Fruit fly (Drosophila melanogaster) whole organism, wandering third instar larva: ENCODE data around the gene Fum3.

Source experiments
- CG32264 ChIP-seq: fragments of 200-800 bp; sonication (Bioruptor generic); optimal IDR thresholded peaks from 2 replicates; lab custom pipeline; 2016; ENCODE audit warnings: missing biosample characterization, missing genetic modification characterization
- CG9705 ChIP-seq: fragments of 200-800 bp; sonication (Bioruptor generic); optimal IDR thresholded peaks from 2 replicates; lab custom pipeline; 2018; ENCODE audit warnings: missing biosample characterization, mild to moderate bottlenecking, missing genetic modification characterization
- CrebA ChIP-seq: fragments of 200-800 bp; sonication (Bioruptor generic); optimal IDR thresholded peaks from 2 replicates; lab custom pipeline; 2016; ENCODE audit warnings: missing biosample characterization, mild to moderate bottlenecking, missing genetic modification characterization, borderline replicate concordance
- Dif ChIP-seq: fragments of 200-275, 200-300 bp; sonication (Bioruptor generic); optimal IDR thresholded peaks from 2 replicates; lab custom pipeline; 2018; ENCODE audit warnings: missing biosample characterization, missing genetic modification characterization; ENCODE audit not compliant: partially characterized antibody
- GATAd ChIP-seq: sonication (Bioruptor generic); optimal IDR thresholded peaks from 2 replicates; lab custom pipeline; 2016; ENCODE audit warnings: missing biosample characterization, missing genetic modification characterization
- HLH106 ChIP-seq: fragments of 200-800 bp; optimal IDR thresholded peaks from 3 replicates; lab custom pipeline; 2019; ENCODE audit warnings: missing biosample characterization, mild to moderate bottlenecking, missing genetic modification characterization, moderate library complexity
- Hnf4 ChIP-seq: fragments of 200-800 bp; sonication (Bioruptor generic); optimal IDR thresholded peaks from 2 replicates; lab custom pipeline; 2016; ENCODE audit warnings: missing biosample characterization, mild to moderate bottlenecking, missing genetic modification characterization
- Hr78 ChIP-seq: fragments of >200 bp; optimal IDR thresholded peaks from 2 replicates; lab custom pipeline; 2017; ENCODE audit warnings: missing biosample characterization, missing genetic modification characterization
- Hr83 ChIP-seq: fragments of 200-300 bp; sonication (Bioruptor generic); optimal IDR thresholded peaks from 2 replicates; lab custom pipeline; 2016; ENCODE audit warnings: missing biosample characterization, mild to moderate bottlenecking, missing genetic modification characterization, moderate library complexity; ENCODE audit not compliant: poor library complexity, severe bottlenecking
- Jra ChIP-seq: sonication (Bioruptor generic); optimal IDR thresholded peaks from 2 replicates; lab custom pipeline; 2016; ENCODE audit warnings: missing biosample characterization, missing genetic modification characterization
- Mio ChIP-seq: sonication (Bioruptor generic); optimal IDR thresholded peaks from 2 replicates; lab custom pipeline; 2016; ENCODE audit warnings: missing biosample characterization, missing genetic modification characterization
- Myc ChIP-seq: fragments of >200 bp; optimal IDR thresholded peaks from 2 replicates; lab custom pipeline; 2017
- N ChIP-seq: fragments of >200 bp; optimal IDR thresholded peaks from 2 replicates; lab custom pipeline; 2018; ENCODE audit warnings: missing biosample characterization, missing external identifiers, missing genetic modification characterization
- OdsH ChIP-seq: fragments of 200-800 bp; sonication (Bioruptor generic); optimal IDR thresholded peaks from 2 replicates; lab custom pipeline; 2016; ENCODE audit warnings: missing biosample characterization, mild to moderate bottlenecking, missing genetic modification characterization
- Rel ChIP-seq, 2 experiments: fragments of 200-800 bp; sonication (Bioruptor generic) in 1 of 2; optimal IDR thresholded peaks; 2 replicates in 1 of 2; 3 replicates in 1 of 2; lab custom pipeline; 2016 to 2019; ENCODE audit warnings: mild to moderate bottlenecking in 2 of 2, missing biosample characterization in 2 of 2, missing genetic modification characterization in 2 of 2, moderate library complexity in 1 of 2
- Vsx2 ChIP-seq: fragments of 200-300, 225-300 bp; sonication (Bioruptor generic); optimal IDR thresholded peaks from 2 replicates; lab custom pipeline; 2018; ENCODE audit warnings: missing biosample characterization, missing genetic modification characterization; ENCODE audit not compliant: partially characterized antibody
- br ChIP-seq: fragments of 200-800 bp; sonication (Bioruptor generic); optimal IDR thresholded peaks from 2 replicates; lab custom pipeline; 2016; ENCODE audit warnings: missing biosample characterization, missing genetic modification characterization
- brk ChIP-seq: fragments of 200-800 bp; sonication (Bioruptor generic); optimal IDR thresholded peaks from 2 replicates; lab custom pipeline; 2016; ENCODE audit warnings: missing biosample characterization, mild to moderate bottlenecking, missing genetic modification characterization
- dl ChIP-seq, 2 experiments: fragments of 175-275, 200-275 bp in 1 of 2; fragments of 200-275 bp in 1 of 2; sonication (Bioruptor generic); optimal IDR thresholded peaks; lab custom pipeline; 2018; ENCODE audit warnings: mild to moderate bottlenecking in 2 of 2, missing biosample characterization in 2 of 2, missing genetic modification characterization in 2 of 2, moderate library complexity in 2 of 2; ENCODE audit not compliant: partially characterized antibody in 2 of 2, insufficient read depth in 1 of 2
- dmrt93B ChIP-seq: fragments of 200-800 bp; sonication (Bioruptor generic); optimal IDR thresholded peaks from 2 replicates; lab custom pipeline; 2018; ENCODE audit warnings: missing biosample characterization, mild to moderate bottlenecking, missing genetic modification characterization
- dsf ChIP-seq: sonication (Bioruptor generic); optimal IDR thresholded peaks from 2 replicates; lab custom pipeline; 2016; ENCODE audit warnings: missing biosample characterization, missing genetic modification characterization, borderline replicate concordance
- ey ChIP-seq: fragments of 200-800 bp; sonication (Bioruptor generic); optimal IDR thresholded peaks from 2 replicates; lab custom pipeline; 2016; ENCODE audit warnings: missing biosample characterization, missing genetic modification characterization
- foxo ChIP-seq, 2 experiments: fragments of 200-800 bp; sonication (Bioruptor generic); optimal IDR thresholded peaks; 2 replicates in 1 of 2; 3 replicates in 1 of 2; lab custom pipeline; 2016 to 2017; ENCODE audit warnings: missing biosample characterization in 2 of 2, missing genetic modification characterization in 2 of 2
- fru ChIP-seq: fragments of 200-800 bp; sonication (Bioruptor generic); optimal IDR thresholded peaks from 3 replicates; lab custom pipeline; 2016; ENCODE audit warnings: missing biosample characterization, mild to moderate bottlenecking, missing genetic modification characterization
- h ChIP-seq: fragments of 200-800 bp; sonication (Bioruptor generic); optimal IDR thresholded peaks from 3 replicates; lab custom pipeline; 2016; ENCODE audit warnings: missing biosample characterization, mild to moderate bottlenecking, missing genetic modification characterization
- jim ChIP-seq: fragments of 175-275, 200-325 bp; sonication (Bioruptor generic); optimal IDR thresholded peaks from 2 replicates; lab custom pipeline; 2016; ENCODE audit warnings: missing biosample characterization, mild to moderate bottlenecking, missing genetic modification characterization
- pan ChIP-seq: fragments of >200 bp; optimal IDR thresholded peaks from 2 replicates; lab custom pipeline; 2017
- psq ChIP-seq: fragments of 200-800 bp; sonication (Bioruptor generic); optimal IDR thresholded peaks from 3 replicates; lab custom pipeline; 2017; ENCODE audit warnings: missing biosample characterization, mild to moderate bottlenecking, missing genetic modification characterization, moderate library complexity
- sage ChIP-seq: fragments of 200-800 bp; sonication (Bioruptor generic); optimal IDR thresholded peaks from 2 replicates; lab custom pipeline; 2016; ENCODE audit warnings: missing biosample characterization, mild to moderate bottlenecking, missing genetic modification characterization
- sv ChIP-seq: fragments of 200-800 bp; sonication (Bioruptor generic); optimal IDR thresholded peaks from 3 replicates; lab custom pipeline; 2016; ENCODE audit warnings: missing biosample characterization, missing genetic modification characterization
- tai ChIP-seq: sonication (Bioruptor generic); optimal IDR thresholded peaks from 2 replicates; lab custom pipeline; 2016; ENCODE audit warnings: missing biosample characterization, missing genetic modification characterization
- usp ChIP-seq: fragments of >200 bp; optimal IDR thresholded peaks from 2 replicates; lab custom pipeline; 2017; ENCODE audit warnings: missing biosample characterization, missing genetic modification characterization
- woc ChIP-seq: sonication (Bioruptor generic); optimal IDR thresholded peaks from 2 replicates; lab custom pipeline; 2016; ENCODE audit warnings: missing biosample characterization, mild to moderate bottlenecking, missing genetic modification characterization

The Fum3 gene

dm6 chr3L:11439570-11439969, 26.1 kb downstream of the Fum3 start:
- no peak for TF ChIP-seq Vsx2 (GFP tag; lab: Kevin White, UChicago)
- no peak for TF ChIP-seq CG9705
- TF ChIP-seq sage (GFP tag; lab: Kevin White, UChicago), result no peak
- no peak for TF ChIP-seq Rel (GFP tag; optimal IDR thresholded peaks at IDR 0.05; lab: Kevin White, UChicago)
- TF ChIP-seq Rel (tag; optimal IDR thresholded peaks at IDR 0.05; lab: Kevin White, UChicago), result no peak
- no peak for TF ChIP-seq Myc
- TF ChIP-seq h, result no peak
- no peak for TF ChIP-seq tai (GFP tag; lab: Kevin White, UChicago)
- peak in 1 of 2 experiments; percentile 3 for TF ChIP-seq foxo (GFP tag; optimal IDR thresholded peaks at IDR 0.05; lab: Kevin White, UChicago)
- TF ChIP-seq brk, result no peak
- TF ChIP-seq GATAd (GFP tag; lab: Kevin White, UChicago), result no peak
- TF ChIP-seq Hr83 (GFP tag; lab: Kevin White, UChicago), result no peak
- peak; percentile 27 for TF ChIP-seq fru (GFP tag; lab: Kevin White, UChicago)
- no peak for TF ChIP-seq N (GFP tag; lab: Kevin White, UChicago)
- no peak for TF ChIP-seq CG32264 (GFP tag; lab: Kevin White, UChicago)
- TF ChIP-seq ey (GFP tag; lab: Kevin White, UChicago), result peak; percentile 9
- TF ChIP-seq br, result no peak
- peak; percentile 11 for TF ChIP-seq OdsH
- no peak for TF ChIP-seq dsf (GFP tag; lab: Kevin White, UChicago)
- TF ChIP-seq dmrt93B, result no peak
- no peak for TF ChIP-seq dl (GFP tag; optimal IDR thresholded peaks at IDR 0.05; lab: Kevin White, UChicago; ENCODE audit: insufficient read depth in 1 of 2, partially characterized antibody in 2 of 2)
- peak; percentile 3 for TF ChIP-seq HLH106 (tag; lab: Kevin White, UChicago)
- TF ChIP-seq usp (GFP tag; lab: Kevin White, UChicago), result no peak
- TF ChIP-seq CrebA, result no peak
- no peak for TF ChIP-seq Mio (GFP tag; lab: Kevin White, UChicago)
- TF ChIP-seq jim (GFP tag; lab: Kevin White, UChicago), result no peak
- no peak for TF ChIP-seq Jra
- TF ChIP-seq Hr78 (GFP tag; lab: Kevin White, UChicago), result no peak

DNA sequence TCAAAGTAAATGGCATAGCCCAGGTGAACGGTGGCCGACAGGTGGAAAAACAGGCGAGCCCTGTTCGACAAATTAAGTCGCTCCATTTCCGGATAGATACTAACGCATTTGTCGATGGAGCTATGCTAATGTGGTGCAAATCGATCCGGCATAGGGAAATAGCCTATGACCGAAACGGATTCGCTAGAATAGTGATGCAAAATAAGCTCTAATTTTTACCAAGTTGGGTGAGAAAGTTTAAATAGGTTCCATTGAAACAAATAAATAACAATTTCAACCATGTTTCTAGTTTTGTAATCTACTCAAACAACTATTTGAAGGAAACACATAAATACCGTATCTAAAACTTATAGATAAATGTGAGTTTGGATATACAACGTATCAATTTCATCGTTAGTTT, 30.3 kb downstream of the Fum3 start, which contains the start of gene CG6149:
CG6149 (minus strand) TSS at position 101 of the 400 bp plus-strand sequence.
- TF ChIP-seq dmrt93B, result no peak
- TF ChIP-seq Vsx2 (GFP tag; lab: Kevin White, UChicago), result no peak

- TF ChIP-seq brk, result no peak
These were observed 31.6 kb downstream of the Fum3 start for dm6 chr3L:11434112-11434511.

DNA sequence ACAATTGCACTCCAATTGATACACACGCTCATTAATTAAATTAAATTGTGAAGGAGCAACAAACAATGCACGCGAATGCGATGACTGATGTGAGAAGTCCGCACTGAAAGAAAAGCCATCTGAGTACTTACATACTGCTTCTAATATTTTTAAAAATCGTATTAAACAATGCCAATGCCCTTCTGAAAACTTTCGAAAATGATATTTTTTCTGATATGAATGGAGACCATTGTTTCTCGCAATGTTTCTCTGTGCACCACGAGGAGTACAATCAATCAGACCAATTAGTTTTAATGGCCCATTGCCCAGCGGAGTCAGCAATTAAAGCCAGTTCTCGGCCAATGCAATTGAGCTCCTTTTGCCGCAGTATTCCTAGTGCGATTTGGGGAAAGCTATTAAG, 32.5 kb downstream of the Fum3 start:
- TF ChIP-seq woc (GFP tag; lab: Kevin White, UChicago) (no peak), usp (GFP tag; lab: Kevin White, UChicago) (no peak), sv (GFP tag; lab: Kevin White, UChicago) (no peak), br (peak; percentile 11), foxo (GFP tag; optimal IDR thresholded peaks at IDR 0.05; lab: Kevin White, UChicago) (peak in 1 of 2 experiments; percentile 41), fru (GFP tag; lab: Kevin White, UChicago) (peak; percentile 34), HLH106 (tag; lab: Kevin White, UChicago) (peak; percentile 36)
- TF ChIP-seq, all 38 proteins: peak for 4

- TF ChIP-seq h (no peak), jim (GFP tag; lab: Kevin White, UChicago) (no peak), HLH106 (tag; lab: Kevin White, UChicago) (no peak), dmrt93B (no peak), Myc (no peak), br (no peak), GATAd (GFP tag; lab: Kevin White, UChicago) (no peak), OdsH (no peak), fru (GFP tag; lab: Kevin White, UChicago) (no peak)
These were observed 33.2 kb downstream of the Fum3 start for dm6 chr3L:11432472-11432871.

DNA sequence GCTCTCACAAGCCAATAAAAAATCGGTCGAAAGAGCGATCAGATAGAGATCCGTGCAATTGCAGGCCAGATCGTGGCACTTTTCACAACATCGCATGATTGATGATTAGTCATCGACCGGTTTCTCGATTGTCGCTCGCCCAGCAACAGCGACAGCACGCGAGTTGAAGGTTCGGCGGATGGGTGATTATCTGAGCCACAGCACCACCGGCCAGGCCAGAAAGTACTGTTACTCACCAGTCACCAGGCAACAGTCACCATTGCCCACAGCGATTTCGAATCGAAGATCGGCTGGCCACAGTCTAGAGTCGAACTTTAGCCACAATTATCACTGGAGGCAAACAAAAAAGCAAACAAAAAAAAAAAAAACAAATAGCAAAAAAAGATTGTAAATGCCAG, 33.7 kb downstream of the Fum3 start:
- TF ChIP-seq fru (GFP tag; lab: Kevin White, UChicago) (no peak), pan (lab: Kevin White, UChicago) (no peak), psq (GFP tag; lab: Kevin White, UChicago) (no peak), OdsH (no peak), dmrt93B (no peak), Hnf4 (GFP tag; lab: Kevin White, UChicago) (no peak), Dif (GFP tag; lab: Kevin White, UChicago) (no peak), jim (GFP tag; lab: Kevin White, UChicago) (no peak), Myc (no peak), Jra (no peak), GATAd (GFP tag; lab: Kevin White, UChicago) (no peak), brk (no peak), Rel (GFP tag; optimal IDR thresholded peaks at IDR 0.05; lab: Kevin White, UChicago) (no peak), Rel (tag; optimal IDR thresholded peaks at IDR 0.05; lab: Kevin White, UChicago) (no peak), sage (GFP tag; lab: Kevin White, UChicago) (no peak), Vsx2 (GFP tag; lab: Kevin White, UChicago) (no peak), sv (GFP tag; lab: Kevin White, UChicago) (no peak), br (no peak), h (no peak), Hr83 (GFP tag; lab: Kevin White, UChicago) (no peak)
